Fruit fly (Drosophila melanogaster): ENCODE measurements around the gene CG13775.

Gene CG13775

DNA sequence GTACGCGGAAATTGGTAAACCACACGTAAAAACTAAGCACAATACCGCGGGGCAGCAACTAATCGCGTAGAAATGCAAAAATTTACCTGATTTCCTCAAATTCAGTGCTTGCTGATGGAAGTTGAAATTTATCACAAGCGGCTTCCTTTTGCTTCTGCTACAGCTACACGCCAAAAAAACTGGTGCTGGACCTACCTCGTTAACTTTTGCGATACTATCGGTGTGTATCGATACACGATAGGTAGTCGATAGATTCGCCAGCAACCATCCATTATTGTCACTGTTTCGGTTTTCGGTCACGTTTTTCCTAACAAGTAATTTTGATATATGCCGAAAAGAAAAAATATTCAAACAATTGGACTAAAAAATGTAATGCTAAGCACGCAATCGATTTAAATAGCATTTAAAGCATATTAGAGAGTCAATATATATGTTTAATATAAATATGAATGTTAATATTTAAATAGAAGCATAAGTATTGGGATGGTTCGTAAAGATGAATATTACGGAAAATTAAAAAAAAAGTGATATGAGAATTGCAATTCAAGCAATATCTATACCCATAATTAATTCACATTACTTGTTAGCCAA is 10.8 kb upstream of the CG13775 start, which contains the start of gene Sumo (continued):
- no peak for TF ChIP-seq CG17912 (GFP tag; optimal IDR thresholded peaks at IDR 0.05)
- 0 out of 2 replicates have a peak, but pooled peaks have one; percentile 17 for TF ChIP-seq CG1024 (GFP tag; IDR thresholded peaks at IDR 0.05)
- TF ChIP-seq Myb (GFP tag; optimal IDR thresholded peaks at IDR 0.05), result no peak
- no peak for TF ChIP-seq sens (GFP tag)
- no peak for TF ChIP-seq CG11093 (GFP tag; IDR thresholded peaks at IDR 0.05)
- TF ChIP-seq zfh1 (GFP tag; IDR thresholded peaks at IDR 0.05), result 0 out of 3 replicates have a peak, but pooled peaks have one; percentile 26
- no peak for TF ChIP-seq CG8478 (optimal IDR thresholded peaks at IDR 0.05)
- no peak for TF ChIP-seq sens-2 (GFP tag; IDR thresholded peaks at IDR 0.05)
- TF ChIP-seq seq (GFP tag; IDR thresholded peaks at IDR 0.05), result no peak
- TF ChIP-seq maf-S (GFP tag; optimal IDR thresholded peaks at IDR 0.05), result no peak
- TF ChIP-seq lbe (GFP tag; optimal IDR thresholded peaks at IDR 0.05), result no peak
- TF ChIP-seq CG7839 (tag; optimal IDR thresholded peaks at IDR 0.05), result peak; percentile 13
- TF ChIP-seq zfh2 (GFP tag; optimal IDR thresholded peaks at IDR 0.05), result no peak
- peak; percentile 10; the same call in 1 of the 2 replicates for TF ChIP-seq vvl (GFP tag; IDR thresholded peaks at IDR 0.05)
- no peak for TF ChIP-seq CG12236 (GFP tag; optimal IDR thresholded peaks at IDR 0.05)
- no peak for TF ChIP-seq gro (GFP tag; optimal IDR thresholded peaks at IDR 0.05)
- peak; percentile 50 for TF ChIP-seq nmo (GFP tag; optimal IDR thresholded peaks at IDR 0.05)
- no peak for TF ChIP-seq CG12104 (GFP tag; optimal IDR thresholded peaks at IDR 0.05)
- no peak for TF ChIP-seq CG5245 (GFP tag; optimal IDR thresholded peaks at IDR 0.05)
- TF ChIP-seq CG17328 (GFP tag; IDR thresholded peaks at IDR 0.05), result no peak
- peak; percentile 15 for TF ChIP-seq Dp (GFP tag; optimal IDR thresholded peaks at IDR 0.05)
- peak; percentile 99 for TF ChIP-seq CG14860 (GFP tag; IDR thresholded peaks at IDR 0.05; ENCODE audit: partially characterized antibody)
- peak; percentile 83; the same call in 2 of the 4 replicates for TF ChIP-seq Gug (GFP tag; IDR thresholded peaks at IDR 0.05)
- no peak for TF ChIP-seq scrt (GFP tag; optimal IDR thresholded peaks at IDR 0.05)
- TF ChIP-seq CG15514 (GFP tag; optimal IDR thresholded peaks at IDR 0.05), result peak; percentile 21
- TF ChIP-seq Jarid2 (GFP tag; optimal IDR thresholded peaks at IDR 0.05), result peak; percentile 35
- TF ChIP-seq sqz (GFP tag; optimal IDR thresholded peaks at IDR 0.05), result peak; percentile 69
- peak; percentile 43 for TF ChIP-seq CG9797 (GFP tag; optimal IDR thresholded peaks at IDR 0.05)
- TF ChIP-seq CG13287 (GFP tag; IDR thresholded peaks at IDR 0.05; ENCODE audit: partially characterized antibody), result peak; percentile 94
- peak; percentile 99 for TF ChIP-seq CG3995 (GFP tag; optimal IDR thresholded peaks at IDR 0.05)
- TF ChIP-seq fu2 (GFP tag; optimal IDR thresholded peaks at IDR 0.05), result no peak
- TF ChIP-seq CG13424 (tag; optimal IDR thresholded peaks at IDR 0.05), result no peak
- peak; percentile 9; the same call in 1 of the 2 replicates for TF ChIP-seq cas (GFP tag; IDR thresholded peaks at IDR 0.05)
- no peak for TF ChIP-seq CG7928 (GFP tag; optimal IDR thresholded peaks at IDR 0.05)
- no peak for TF ChIP-seq CG10979 (tag; optimal IDR thresholded peaks at IDR 0.05)
- TF ChIP-seq dan (GFP tag; IDR thresholded peaks at IDR 0.05), result no peak
- TF ChIP-seq p53 (GFP tag; optimal IDR thresholded peaks at IDR 0.05), result no peak
- no peak for TF ChIP-seq CG15011 (GFP tag; optimal IDR thresholded peaks at IDR 0.05)
- TF ChIP-seq Xbp1 (GFP tag; optimal IDR thresholded peaks at IDR 0.05), result no peak
- TF ChIP-seq CG10959 (GFP tag; IDR thresholded peaks at IDR 0.05), result no peak
- TF ChIP-seq Abd-B (GFP tag; optimal IDR thresholded peaks at IDR 0.05), result peak; percentile 73
- TF ChIP-seq CG3407 (GFP tag; optimal IDR thresholded peaks at IDR 0.05), result no peak
- TF ChIP-seq shn (GFP tag; optimal IDR thresholded peaks at IDR 0.05), result no peak
- TF ChIP-seq ssp (GFP tag; IDR thresholded peaks at IDR 0.05), result no peak
- peak; percentile 99 for TF ChIP-seq hb (GFP tag; IDR thresholded peaks at IDR 0.05; ENCODE audit: partially characterized antibody)
- no peak for TF ChIP-seq CG17385 (GFP tag; optimal IDR thresholded peaks at IDR 0.05)
- TF ChIP-seq Bteb2 (GFP tag; optimal IDR thresholded peaks at IDR 0.05), result no peak
- TF ChIP-seq sug (tag; optimal IDR thresholded peaks at IDR 0.05), result peak; percentile 23
- no peak for TF ChIP-seq CG3281 (GFP tag; optimal IDR thresholded peaks at IDR 0.05)
- no peak for TF ChIP-seq bsh (GFP tag; optimal IDR thresholded peaks at IDR 0.05)
- no peak for TF ChIP-seq nau (GFP tag; optimal IDR thresholded peaks at IDR 0.05)

Measured in whole organism, embryonic.